Fruit fly (Drosophila melanogaster) whole organism, wandering third instar larva: ENCODE results near the gene CG15385.

Experiments used
- Abd-B ChIP-seq: fragments of >200 bp; optimal IDR thresholded peaks from 2 replicates; lab custom pipeline; 2017; ENCODE audit warnings: missing biosample characterization, missing genetic modification characterization
- CG32264 ChIP-seq: fragments of 200-800 bp; sonication (Bioruptor generic); optimal IDR thresholded peaks from 2 replicates; lab custom pipeline; 2016; ENCODE audit warnings: missing biosample characterization, missing genetic modification characterization
- CG9705 ChIP-seq: fragments of 200-800 bp; sonication (Bioruptor generic); optimal IDR thresholded peaks from 2 replicates; lab custom pipeline; 2018; ENCODE audit warnings: missing biosample characterization, mild to moderate bottlenecking, missing genetic modification characterization
- CrebA ChIP-seq: fragments of 200-800 bp; sonication (Bioruptor generic); optimal IDR thresholded peaks from 2 replicates; lab custom pipeline; 2016; ENCODE audit warnings: missing biosample characterization, mild to moderate bottlenecking, missing genetic modification characterization, borderline replicate concordance
- Dfd ChIP-seq: fragments of >200 bp; optimal IDR thresholded peaks from 2 replicates; lab custom pipeline; 2017; ENCODE audit warnings: missing biosample characterization, missing genetic modification characterization
- Dif ChIP-seq: fragments of 200-275, 200-300 bp; sonication (Bioruptor generic); optimal IDR thresholded peaks from 2 replicates; lab custom pipeline; 2018; ENCODE audit warnings: missing biosample characterization, missing genetic modification characterization; ENCODE audit not compliant: partially characterized antibody
- GATAd ChIP-seq: sonication (Bioruptor generic); optimal IDR thresholded peaks from 2 replicates; lab custom pipeline; 2016; ENCODE audit warnings: missing biosample characterization, missing genetic modification characterization
- HLH106 ChIP-seq: fragments of 200-800 bp; optimal IDR thresholded peaks from 3 replicates; lab custom pipeline; 2019; ENCODE audit warnings: missing biosample characterization, mild to moderate bottlenecking, missing genetic modification characterization, moderate library complexity
- Hnf4 ChIP-seq: fragments of 200-800 bp; sonication (Bioruptor generic); optimal IDR thresholded peaks from 2 replicates; lab custom pipeline; 2016; ENCODE audit warnings: missing biosample characterization, mild to moderate bottlenecking, missing genetic modification characterization
- Hr78 ChIP-seq: fragments of >200 bp; optimal IDR thresholded peaks from 2 replicates; lab custom pipeline; 2017; ENCODE audit warnings: missing biosample characterization, missing genetic modification characterization
- Hr83 ChIP-seq: fragments of 200-300 bp; sonication (Bioruptor generic); optimal IDR thresholded peaks from 2 replicates; lab custom pipeline; 2016; ENCODE audit warnings: missing biosample characterization, mild to moderate bottlenecking, missing genetic modification characterization, moderate library complexity; ENCODE audit not compliant: poor library complexity, severe bottlenecking
- Jra ChIP-seq: sonication (Bioruptor generic); optimal IDR thresholded peaks from 2 replicates; lab custom pipeline; 2016; ENCODE audit warnings: missing biosample characterization, missing genetic modification characterization
- Mio ChIP-seq: sonication (Bioruptor generic); optimal IDR thresholded peaks from 2 replicates; lab custom pipeline; 2016; ENCODE audit warnings: missing biosample characterization, missing genetic modification characterization
- Myc ChIP-seq: fragments of >200 bp; optimal IDR thresholded peaks from 2 replicates; lab custom pipeline; 2017
- N ChIP-seq: fragments of >200 bp; optimal IDR thresholded peaks from 2 replicates; lab custom pipeline; 2018; ENCODE audit warnings: missing biosample characterization, missing external identifiers, missing genetic modification characterization
- OdsH ChIP-seq: fragments of 200-800 bp; sonication (Bioruptor generic); optimal IDR thresholded peaks from 2 replicates; lab custom pipeline; 2016; ENCODE audit warnings: missing biosample characterization, mild to moderate bottlenecking, missing genetic modification characterization
- Rel ChIP-seq, 2 experiments: fragments of 200-800 bp; sonication (Bioruptor generic) in 1 of 2; optimal IDR thresholded peaks; 2 replicates in 1 of 2; 3 replicates in 1 of 2; lab custom pipeline; 2016 to 2019; ENCODE audit warnings: mild to moderate bottlenecking in 2 of 2, missing biosample characterization in 2 of 2, missing genetic modification characterization in 2 of 2, moderate library complexity in 1 of 2
- Sp1 ChIP-seq: fragments of 200-800 bp; sonication (Bioruptor generic); optimal IDR thresholded peaks from 3 replicates; lab custom pipeline; 2019; ENCODE audit warnings: missing biosample characterization, mild to moderate bottlenecking, missing genetic modification characterization, moderate library complexity
- Vsx2 ChIP-seq: fragments of 200-300, 225-300 bp; sonication (Bioruptor generic); optimal IDR thresholded peaks from 2 replicates; lab custom pipeline; 2018; ENCODE audit warnings: missing biosample characterization, missing genetic modification characterization; ENCODE audit not compliant: partially characterized antibody
- br ChIP-seq: fragments of 200-800 bp; sonication (Bioruptor generic); optimal IDR thresholded peaks from 2 replicates; lab custom pipeline; 2016; ENCODE audit warnings: missing biosample characterization, missing genetic modification characterization
- brk ChIP-seq: fragments of 200-800 bp; sonication (Bioruptor generic); optimal IDR thresholded peaks from 2 replicates; lab custom pipeline; 2016; ENCODE audit warnings: missing biosample characterization, mild to moderate bottlenecking, missing genetic modification characterization
- dl ChIP-seq, 2 experiments: fragments of 175-275, 200-275 bp in 1 of 2; fragments of 200-275 bp in 1 of 2; sonication (Bioruptor generic); optimal IDR thresholded peaks; lab custom pipeline; 2018; ENCODE audit warnings: mild to moderate bottlenecking in 2 of 2, missing biosample characterization in 2 of 2, missing genetic modification characterization in 2 of 2, moderate library complexity in 2 of 2; ENCODE audit not compliant: partially characterized antibody in 2 of 2, insufficient read depth in 1 of 2
- dmrt93B ChIP-seq: fragments of 200-800 bp; sonication (Bioruptor generic); optimal IDR thresholded peaks from 2 replicates; lab custom pipeline; 2018; ENCODE audit warnings: missing biosample characterization, mild to moderate bottlenecking, missing genetic modification characterization
- dsf ChIP-seq: sonication (Bioruptor generic); optimal IDR thresholded peaks from 2 replicates; lab custom pipeline; 2016; ENCODE audit warnings: missing biosample characterization, missing genetic modification characterization, borderline replicate concordance
- ey ChIP-seq: fragments of 200-800 bp; sonication (Bioruptor generic); optimal IDR thresholded peaks from 2 replicates; lab custom pipeline; 2016; ENCODE audit warnings: missing biosample characterization, missing genetic modification characterization
- foxo ChIP-seq, 2 experiments: fragments of 200-800 bp; sonication (Bioruptor generic); optimal IDR thresholded peaks; 2 replicates in 1 of 2; 3 replicates in 1 of 2; lab custom pipeline; 2016 to 2017; ENCODE audit warnings: missing biosample characterization in 2 of 2, missing genetic modification characterization in 2 of 2
- fru ChIP-seq: fragments of 200-800 bp; sonication (Bioruptor generic); optimal IDR thresholded peaks from 3 replicates; lab custom pipeline; 2016; ENCODE audit warnings: missing biosample characterization, mild to moderate bottlenecking, missing genetic modification characterization
- h ChIP-seq: fragments of 200-800 bp; sonication (Bioruptor generic); optimal IDR thresholded peaks from 3 replicates; lab custom pipeline; 2016; ENCODE audit warnings: missing biosample characterization, mild to moderate bottlenecking, missing genetic modification characterization
- jim ChIP-seq: fragments of 175-275, 200-325 bp; sonication (Bioruptor generic); optimal IDR thresholded peaks from 2 replicates; lab custom pipeline; 2016; ENCODE audit warnings: missing biosample characterization, mild to moderate bottlenecking, missing genetic modification characterization
- lola ChIP-seq: fragments of >200 bp; optimal IDR thresholded peaks from 2 replicates; lab custom pipeline; 2017; ENCODE audit warnings: missing biosample characterization, missing genetic modification characterization
- pan ChIP-seq: fragments of >200 bp; optimal IDR thresholded peaks from 2 replicates; lab custom pipeline; 2017
- psq ChIP-seq: fragments of 200-800 bp; sonication (Bioruptor generic); optimal IDR thresholded peaks from 3 replicates; lab custom pipeline; 2017; ENCODE audit warnings: missing biosample characterization, mild to moderate bottlenecking, missing genetic modification characterization, moderate library complexity
- rgr ChIP-seq: fragments of 200-800 bp; sonication (Bioruptor generic); optimal IDR thresholded peaks from 3 replicates; lab custom pipeline; 2016; ENCODE audit warnings: missing biosample characterization, mild to moderate bottlenecking, missing genetic modification characterization
- sage ChIP-seq: fragments of 200-800 bp; sonication (Bioruptor generic); optimal IDR thresholded peaks from 2 replicates; lab custom pipeline; 2016; ENCODE audit warnings: missing biosample characterization, mild to moderate bottlenecking, missing genetic modification characterization
- sv ChIP-seq: fragments of 200-800 bp; sonication (Bioruptor generic); optimal IDR thresholded peaks from 3 replicates; lab custom pipeline; 2016; ENCODE audit warnings: missing biosample characterization, missing genetic modification characterization
- tai ChIP-seq: sonication (Bioruptor generic); optimal IDR thresholded peaks from 2 replicates; lab custom pipeline; 2016; ENCODE audit warnings: missing biosample characterization, missing genetic modification characterization
- usp ChIP-seq: fragments of >200 bp; optimal IDR thresholded peaks from 2 replicates; lab custom pipeline; 2017; ENCODE audit warnings: missing biosample characterization, missing genetic modification characterization
- woc ChIP-seq: sonication (Bioruptor generic); optimal IDR thresholded peaks from 2 replicates; lab custom pipeline; 2016; ENCODE audit warnings: missing biosample characterization, mild to moderate bottlenecking, missing genetic modification characterization

Gene CG15385

dm6 chr2L:2200136-2201036 lies 12.0 kb downstream of the CG15385 start:
- TF ChIP-seq woc (peak; percentile 52), jim (GFP tag; lab: Kevin White, UChicago) (no peak), Dfd (no peak), lola (no peak), Rel (GFP tag; optimal IDR thresholded peaks at IDR 0.05; lab: Kevin White, UChicago) (no peak), Rel (tag; optimal IDR thresholded peaks at IDR 0.05; lab: Kevin White, UChicago) (peak; percentile 98), N (GFP tag; lab: Kevin White, UChicago) (no peak), dsf (no peak), Sp1 (GFP tag; lab: Kevin White, UChicago) (no peak), Abd-B (GFP tag; lab: Kevin White, UChicago) (no peak), CrebA (peak; percentile 94), h (GFP tag; lab: Kevin White, UChicago) (peak; percentile 58), Dif (peak; percentile 97), dl (GFP tag; optimal IDR thresholded peaks at IDR 0.05; lab: Kevin White, UChicago; ENCODE audit: insufficient read depth in 1 of 2, partially characterized antibody in 2 of 2) (peak; percentile 90 to 96), Myc (lab: Kevin White, UChicago) (no peak), sv (GFP tag; lab: Kevin White, UChicago) (no peak), tai (GFP tag; lab: Kevin White, UChicago) (peak; percentile 97), Hr78 (GFP tag; lab: Kevin White, UChicago) (no peak), usp (GFP tag; lab: Kevin White, UChicago) (no peak), rgr (GFP tag; lab: Kevin White, UChicago) (peak; percentile 36), dmrt93B (GFP tag; lab: Kevin White, UChicago) (no peak), brk (GFP tag; lab: Kevin White, UChicago) (no peak), fru (GFP tag; lab: Kevin White, UChicago) (peak; percentile 59), HLH106 (no peak), Hr83 (GFP tag; lab: Kevin White, UChicago) (peak; percentile 93), psq (GFP tag; lab: Kevin White, UChicago) (peak; percentile 91), br (GFP tag; lab: Kevin White, UChicago) (peak; percentile 52), ey (GFP tag; lab: Kevin White, UChicago) (no peak), pan (no peak), Jra (peak; percentile 63), Mio (peak; percentile 35), OdsH (GFP tag; lab: Kevin White, UChicago) (peak; percentile 20), GATAd (GFP tag; lab: Kevin White, UChicago) (no peak), Vsx2 (GFP tag; lab: Kevin White, UChicago) (peak; percentile 97), CG32264 (GFP tag; lab: Kevin White, UChicago) (peak; percentile 36), Hnf4 (GFP tag; lab: Kevin White, UChicago) (peak; percentile 75), CG9705 (GFP tag; lab: Kevin White, UChicago) (no peak), sage (GFP tag; lab: Kevin White, UChicago) (peak; percentile 63), foxo (GFP tag; optimal IDR thresholded peaks at IDR 0.05; lab: Kevin White, UChicago) (no peak)

dm6 chr2L:2199433-2199796 lies 13.0 kb downstream of the CG15385 start:
- no peak for TF ChIP-seq h (GFP tag; lab: Kevin White, UChicago)
- TF ChIP-seq usp (GFP tag; lab: Kevin White, UChicago): no peak
- TF ChIP-seq Rel (GFP tag; optimal IDR thresholded peaks at IDR 0.05; lab: Kevin White, UChicago): peak; percentile 62
- TF ChIP-seq Rel (tag; optimal IDR thresholded peaks at IDR 0.05; lab: Kevin White, UChicago): no peak
- peak in 1 of 2 experiments; percentile 11 for TF ChIP-seq dl (GFP tag; optimal IDR thresholded peaks at IDR 0.05; lab: Kevin White, UChicago; ENCODE audit: insufficient read depth in 1 of 2, partially characterized antibody in 2 of 2)
